Worm (Caenorhabditis elegans): ENCODE data around the gene E02C12.9.

DNA sequence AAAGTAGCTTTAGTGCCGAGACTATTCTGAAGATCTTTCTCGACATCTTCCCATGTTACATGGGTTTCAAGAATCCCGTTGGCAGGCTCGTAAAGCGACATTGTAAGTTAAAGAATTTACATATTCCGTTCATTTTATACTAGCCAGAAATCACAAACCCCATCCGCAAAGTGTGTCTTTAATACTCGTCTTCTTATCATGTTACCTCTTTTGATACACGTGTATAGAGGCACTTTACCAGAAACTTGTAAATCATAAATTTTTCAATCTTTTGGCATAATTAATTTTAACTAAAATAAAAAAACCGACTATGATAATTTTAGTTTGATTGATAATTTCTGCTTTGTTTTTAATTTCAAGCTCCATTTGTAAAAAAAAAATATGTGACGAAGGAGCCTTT, 4.3 kb downstream of the E02C12.9 start, which contains the start of gene E02C12.6:
- TF ChIP-seq fos-1 (tag; optimal IDR thresholded peaks at IDR 0.05) (no peak), unc-62 (GFP tag; optimal IDR thresholded peaks at IDR 0.05) (no peak), R02D3.7 (tag; optimal IDR thresholded peaks at IDR 0.05) (no peak), elt-3 (tag; optimal IDR thresholded peaks at IDR 0.05) (no peak), lin-13 (GFP tag; optimal IDR thresholded peaks at IDR 0.05) (no peak), egl-27 (tag; optimal IDR thresholded peaks at IDR 0.05) (no peak), crh-2 (tag; optimal IDR thresholded peaks at IDR 0.05) (no peak)

All from whole organism, L2 larva.